Worm (Caenorhabditis elegans): ENCODE measurements around the gene clec-47.

DNA sequence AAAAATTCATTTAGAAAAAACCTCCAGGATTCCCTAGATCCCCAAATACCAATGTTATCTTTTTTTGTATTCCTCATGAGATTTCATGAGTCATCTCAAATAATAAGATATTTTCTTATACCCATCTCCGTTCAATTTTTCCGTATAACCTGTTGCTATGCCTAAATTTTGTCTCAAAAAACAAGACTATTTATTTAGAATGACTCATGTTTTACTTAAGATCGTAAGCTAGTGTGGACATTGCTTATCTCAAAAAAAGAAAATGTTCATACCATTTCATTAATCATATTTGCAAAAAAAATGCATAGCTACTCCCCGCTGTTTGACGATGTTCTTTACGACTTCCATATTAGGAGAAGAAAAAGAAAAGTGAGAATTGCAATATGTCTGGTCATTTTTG lies 35.3 kb upstream of the clec-47 start, which contains the start of gene K08F9.3:
- no peak for TF ChIP-seq skn-1 (tag; optimal IDR thresholded peaks at IDR 0.05)
- no peak for TF ChIP-seq egl-5 (tag; optimal IDR thresholded peaks at IDR 0.05)
- TF ChIP-seq lin-39 (tag; optimal IDR thresholded peaks at IDR 0.05): no peak
- no peak for TF ChIP-seq fos-1 (tag; optimal IDR thresholded peaks at IDR 0.05)
- no peak for TF ChIP-seq egl-27 (tag; optimal IDR thresholded peaks at IDR 0.05)
- no peak for TF ChIP-seq nhr-76 (tag; optimal IDR thresholded peaks at IDR 0.05)
- no peak for TF ChIP-seq elt-1 (tag; optimal IDR thresholded peaks at IDR 0.05)
